Fruit fly (Drosophila melanogaster): ENCODE measurements around the gene CG13004.

CG13004 gene

dm6 chrX:16833097-16833496 lies 2.2 kb downstream of the CG13004 start (continued):
- TF ChIP-seq ttk (GFP tag; IDR thresholded peaks at IDR 0.05) (peak; percentile 52), CG3281 (GFP tag; optimal IDR thresholded peaks at IDR 0.05) (peak; percentile 6), CG7271 (tag; optimal IDR thresholded peaks at IDR 0.05) (peak; percentile 14), YL-1 (GFP tag; optimal IDR thresholded peaks at IDR 0.05) (no peak), sna (GFP tag; IDR thresholded peaks at IDR 0.05; ENCODE audit: partially characterized antibody) (no peak), hbn (GFP tag; IDR thresholded peaks at IDR 0.05; ENCODE audit: partially characterized antibody) (no peak), CG8089 (GFP tag; optimal IDR thresholded peaks at IDR 0.05) (peak; percentile 26), Ets65A (GFP tag) (peak; percentile 80), en (GFP tag; optimal IDR thresholded peaks at IDR 0.05) (peak; percentile 58), CG11085 (GFP tag; IDR thresholded peaks at IDR 0.05) (peak; percentile 52; the same call in 1 of the 2 replicates), Oaz (GFP tag; IDR thresholded peaks at IDR 0.05) (peak; percentile 66), bsh (GFP tag; optimal IDR thresholded peaks at IDR 0.05) (peak; percentile 76 to 89), cato (GFP tag; optimal IDR thresholded peaks at IDR 0.05; ENCODE audit: borderline replicate concordance) (peak; percentile 59), nerfin-2 (GFP tag; IDR thresholded peaks at IDR 0.05; ENCODE audit: partially characterized antibody) (no peak), CG34422 (GFP tag; IDR thresholded peaks at IDR 0.05) (peak; percentile 61; the same call in 1 of the 3 replicates), Jarid2 (GFP tag; optimal IDR thresholded peaks at IDR 0.05) (peak; percentile 27), jumu (GFP tag; optimal IDR thresholded peaks at IDR 0.05) (peak; percentile 56), CG12942 (GFP tag; optimal IDR thresholded peaks at IDR 0.05) (peak; percentile 53), CG17361 (GFP tag; IDR thresholded peaks at IDR 0.05) (peak; percentile 83), GATAe (GFP tag; conservative IDR thresholded peaks at IDR 0.05) (no peak), HLH4C (GFP tag; IDR thresholded peaks at IDR 0.05; ENCODE audit: partially characterized antibody) (no peak), Gug (GFP tag; IDR thresholded peaks at IDR 0.05) (peak; percentile 44; the same call in 3 of the 4 replicates), CG3847 (GFP tag; IDR thresholded peaks at IDR 0.05) (peak; percentile 55), ssp (GFP tag; IDR thresholded peaks at IDR 0.05) (no peak), nerfin-1 (tag; optimal IDR thresholded peaks at IDR 0.05) (peak; percentile 62), wek (GFP tag; optimal IDR thresholded peaks at IDR 0.05) (peak; percentile 40), cad (GFP tag; optimal IDR thresholded peaks at IDR 0.05) (no peak), aop (GFP tag; IDR thresholded peaks at IDR 0.05) (0 out of 2 replicates have a peak, but pooled peaks have one; percentile 39), inv (GFP tag; IDR thresholded peaks at IDR 0.05; ENCODE audit: partially characterized antibody) (no peak), fd3F (GFP tag; optimal IDR thresholded peaks at IDR 0.05) (peak; percentile 43), gsb (GFP tag; IDR thresholded peaks at IDR 0.05) (no peak), CG4617 (GFP tag; optimal IDR thresholded peaks at IDR 0.05; ENCODE audit: borderline replicate concordance) (peak; percentile 14), Spps (tag; optimal IDR thresholded peaks at IDR 0.05) (peak; percentile 31), CG10543 (GFP tag; optimal IDR thresholded peaks at IDR 0.05) (peak; percentile 14), Optix (GFP tag; IDR thresholded peaks at IDR 0.05) (peak; percentile 75), Meics (GFP tag; optimal IDR thresholded peaks at IDR 0.05) (peak; percentile 56), nau (GFP tag; optimal IDR thresholded peaks at IDR 0.05) (peak; percentile 57), CG11247 (GFP tag; IDR thresholded peaks at IDR 0.05) (peak; percentile 75), CG34224 (GFP tag; IDR thresholded peaks at IDR 0.05; ENCODE audit: partially characterized antibody) (no peak), PHDP (tag; optimal IDR thresholded peaks at IDR 0.05) (peak; percentile 82), vfl (GFP tag; optimal IDR thresholded peaks at IDR 0.05) (no peak), ftz-f1 (GFP tag; optimal IDR thresholded peaks at IDR 0.05) (no peak), slbo (GFP tag; IDR thresholded peaks at IDR 0.05) (peak; percentile 66), CG17912 (GFP tag; optimal IDR thresholded peaks at IDR 0.05) (peak; percentile 40), repo (GFP tag; optimal IDR thresholded peaks at IDR 0.05) (peak; percentile 60), CG15479 (GFP tag; optimal IDR thresholded peaks at IDR 0.05) (no peak), CG5245 (GFP tag; optimal IDR thresholded peaks at IDR 0.05) (peak; percentile 68), Asciz (GFP tag; optimal IDR thresholded peaks at IDR 0.05) (peak; percentile 74), CG16815 (GFP tag; optimal IDR thresholded peaks at IDR 0.05) (peak; percentile 24), CG14965 (GFP tag; optimal IDR thresholded peaks at IDR 0.05; ENCODE audit: borderline replicate concordance) (peak; percentile 53)

Measured in whole organism, embryonic.